Worm (Caenorhabditis elegans) whole organism, young adult: ENCODE results near the gene F26F12.5.

Source experiments
- C06A6.2 ChIP-seq: fragments of 200-800 bp; sonication (Bioruptor generic); conservative IDR thresholded peaks from 2 replicates; pipeline ENCODE4 v1.3.6; 2022; ENCODE audit warnings: missing genetic modification characterization, missing compliant biosample characterization
- D2030.7 ChIP-seq: fragments of 200-800 bp; sonication (Bioruptor generic); IDR thresholded peaks from 2 replicates; pipeline ENCODE4 v1.3.6; 2022; ENCODE audit warnings: missing genetic modification reagents, missing genetic modification characterization, missing compliant biosample characterization
- F10E7.11 ChIP-seq: sonication (generic microtip); optimal IDR thresholded peaks from 2 replicates; lab custom pipeline; 2017; ENCODE audit warnings: mild to moderate bottlenecking, missing genetic modification characterization, moderate library complexity, missing compliant biosample characterization
- F37B4.10 ChIP-seq: fragments of 200-800 bp; sonication (Bioruptor generic); IDR thresholded peaks from 2 replicates; pipeline ENCODE4 v1.3.6; 2022; ENCODE audit warnings: missing genetic modification characterization, missing compliant biosample characterization
- F55B11.4 ChIP-seq: sonication (generic microtip); optimal IDR thresholded peaks from 2 replicates; lab custom pipeline; 2016; ENCODE audit warnings: missing compliant biosample characterization, missing genetic modification characterization, borderline replicate concordance; ENCODE audit not compliant: insufficient read depth
- F57C9.4 ChIP-seq: sonication (generic microtip); optimal IDR thresholded peaks from 2 replicates; lab custom pipeline; 2017; ENCODE audit warnings: mild to moderate bottlenecking, missing genetic modification characterization, missing compliant biosample characterization
- K12H6.12 ChIP-seq: fragments of 200-800 bp; sonication (Bioruptor generic); optimal IDR thresholded peaks from 2 replicates; lab custom pipeline; 2018; ENCODE audit warnings: mild to moderate bottlenecking, missing genetic modification characterization, missing compliant biosample characterization
- T07F8.4 ChIP-seq: sonication (generic microtip); optimal IDR thresholded peaks from 2 replicates; lab custom pipeline; 2016; ENCODE audit warnings: mild to moderate bottlenecking, missing genetic modification characterization, moderate library complexity, missing compliant biosample characterization
- Y95B8A.8 ChIP-seq: fragments of 200-800 bp; sonication (Bioruptor generic); IDR thresholded peaks from 2 replicates; pipeline ENCODE4 v1.3.6; 2022; ENCODE audit warnings: missing genetic modification reagents, missing genetic modification characterization, missing compliant biosample characterization
- ZK185.1 ChIP-seq: sonication (generic microtip); optimal IDR thresholded peaks from 2 replicates; lab custom pipeline; 2016; ENCODE audit warnings: mild to moderate bottlenecking, missing genetic modification characterization, missing compliant biosample characterization; ENCODE audit not compliant: poor library complexity, severe bottlenecking
- ama-1 ChIP-seq, 3 experiments: fragments of 150-350 bp in 1 of 3; sonication (generic microtip) in 2 of 3; optimal IDR thresholded peaks; 2 replicates each; lab custom pipeline; 2014 to 2018; ENCODE audit warnings: missing biosample characterization in 2 of 3, missing genetic modification characterization in 2 of 3, missing genetic modification reagents in 2 of 3
- atf-7 ChIP-seq: sonication (generic microtip); optimal IDR thresholded peaks from 2 replicates; lab custom pipeline; 2017; ENCODE audit warnings: mild to moderate bottlenecking, missing genetic modification characterization, missing compliant biosample characterization
- attf-5 ChIP-seq: fragments of 200-800 bp; sonication (Bioruptor generic); optimal IDR thresholded peaks from 2 replicates; lab custom pipeline; 2018; ENCODE audit warnings: mild to moderate bottlenecking, missing genetic modification characterization, missing compliant biosample characterization
- bed-1 ChIP-seq: fragments of 200-800 bp; sonication (Bioruptor generic); IDR thresholded peaks from 2 replicates; pipeline ENCODE4 v1.3.6; 2022; ENCODE audit warnings: missing genetic modification reagents, missing genetic modification characterization, missing compliant biosample characterization
- cebp-1 ChIP-seq, 2 experiments: fragments of 200-800 bp in 1 of 2; sonication (Bioruptor generic) in 1 of 2; sonication (generic microtip) in 1 of 2; IDR thresholded peaks in 1 of 2; optimal IDR thresholded peaks in 1 of 2; 2 replicates each; pipeline versions ENCODE4 v1.3.6 to Lab custom; 2017 to 2022; ENCODE audit warnings: missing compliant biosample characterization in 2 of 2, missing genetic modification characterization in 2 of 2, mild to moderate bottlenecking in 1 of 2, missing genetic modification reagents in 1 of 2, moderate library complexity in 1 of 2
- cebp-2 ChIP-seq: fragments of 200-800 bp; sonication (Bioruptor generic); IDR thresholded peaks from 2 replicates; pipeline ENCODE4 v1.3.6; 2022; ENCODE audit warnings: missing genetic modification characterization, missing compliant biosample characterization
- ceh-40 ChIP-seq: fragments of 200-800 bp; sonication (Bioruptor generic); IDR thresholded peaks from 2 replicates; pipeline ENCODE4 v1.3.6; 2022; ENCODE audit warnings: missing genetic modification characterization, missing compliant biosample characterization
- chd-7 ChIP-seq: sonication (generic microtip); optimal IDR thresholded peaks from 2 replicates; lab custom pipeline; 2016; ENCODE audit warnings: mild to moderate bottlenecking, missing genetic modification characterization, moderate library complexity, missing compliant biosample characterization
- ets-4 ChIP-seq: fragments of 200-800 bp; sonication (Bioruptor generic); optimal IDR thresholded peaks from 2 replicates; lab custom pipeline; 2018; ENCODE audit warnings: mild to moderate bottlenecking, missing genetic modification characterization, missing compliant biosample characterization
- fkh-3 ChIP-seq: sonication (generic microtip); optimal IDR thresholded peaks from 2 replicates; lab custom pipeline; 2016; ENCODE audit warnings: mild to moderate bottlenecking, missing genetic modification characterization, missing compliant biosample characterization
- hsf-1 ChIP-seq: fragments of 200-800 bp; sonication (Bioruptor generic); IDR thresholded peaks from 2 replicates; pipeline ENCODE4 v1.3.6; 2022; ENCODE audit warnings: missing genetic modification reagents, missing genetic modification characterization, missing compliant biosample characterization
- lin-40 ChIP-seq: sonication (generic microtip); optimal IDR thresholded peaks from 2 replicates; lab custom pipeline; 2016; ENCODE audit warnings: missing genetic modification characterization, mild to moderate bottlenecking, missing compliant biosample characterization, missing genotype, missing genetic modification reagents
- madf-6 ChIP-seq: fragments of 200-800 bp; sonication (Bioruptor generic); IDR thresholded peaks from 2 replicates; pipeline ENCODE4 v1.3.6; 2022; ENCODE audit warnings: missing genetic modification reagents, missing genetic modification characterization, missing compliant biosample characterization
- mel-28 ChIP-seq: sonication (generic microtip); optimal IDR thresholded peaks from 2 replicates; lab custom pipeline; 2016; ENCODE audit warnings: borderline replicate concordance, mild to moderate bottlenecking, missing genetic modification characterization, missing compliant biosample characterization
- pha-4 ChIP-seq: fragments of 150-350 bp; sonication (generic microtip); optimal IDR thresholded peaks from 2 replicates; lab custom pipeline; 2014; ENCODE audit warnings: missing biosample characterization, missing genetic modification reagents, missing genetic modification characterization
- repo-1 ChIP-seq: sonication (generic microtip); optimal IDR thresholded peaks from 2 replicates; lab custom pipeline; 2017; ENCODE audit warnings: mild to moderate bottlenecking, missing genetic modification characterization, missing compliant biosample characterization
- snpc-1.1 ChIP-seq: sonication (generic microtip); optimal IDR thresholded peaks from 2 replicates; lab custom pipeline; 2017; ENCODE audit warnings: missing genetic modification characterization, mild to moderate bottlenecking, missing compliant biosample characterization, antibody characterized with exemption, moderate library complexity, missing genotype, missing genetic modification reagents; ENCODE audit not compliant: insufficient read depth
- snpc-3.4 ChIP-seq: sonication (generic microtip); optimal IDR thresholded peaks from 2 replicates; lab custom pipeline; 2017; ENCODE audit warnings: missing genetic modification characterization, mild to moderate bottlenecking, missing compliant biosample characterization, antibody characterized with exemption, moderate library complexity, missing genotype, missing genetic modification reagents
- tbp1 ChIP-seq: fragments of 200-800 bp; sonication (Bioruptor generic); optimal IDR thresholded peaks from 2 replicates; lab custom pipeline; 2018; ENCODE audit warnings: mild to moderate bottlenecking, missing genetic modification characterization, missing compliant biosample characterization
- xnd-1 ChIP-seq: sonication (generic microtip); optimal IDR thresholded peaks from 2 replicates; lab custom pipeline; 2016; ENCODE audit warnings: missing genotype, missing genetic modification reagents, missing genetic modification characterization, missing compliant biosample characterization
- ztf-22 ChIP-seq: fragments of 200-800 bp; sonication (Bioruptor generic); optimal IDR thresholded peaks from 2 replicates; lab custom pipeline; 2018; ENCODE audit warnings: mild to moderate bottlenecking, missing genetic modification characterization, moderate library complexity, missing compliant biosample characterization
- ztf-28 ChIP-seq: fragments of 200-800 bp; sonication (Bioruptor generic); IDR thresholded peaks from 2 replicates; pipeline ENCODE4 v1.3.6; 2022; ENCODE audit warnings: missing genetic modification reagents, missing genetic modification characterization, missing compliant biosample characterization

Gene F26F12.5

DNA sequence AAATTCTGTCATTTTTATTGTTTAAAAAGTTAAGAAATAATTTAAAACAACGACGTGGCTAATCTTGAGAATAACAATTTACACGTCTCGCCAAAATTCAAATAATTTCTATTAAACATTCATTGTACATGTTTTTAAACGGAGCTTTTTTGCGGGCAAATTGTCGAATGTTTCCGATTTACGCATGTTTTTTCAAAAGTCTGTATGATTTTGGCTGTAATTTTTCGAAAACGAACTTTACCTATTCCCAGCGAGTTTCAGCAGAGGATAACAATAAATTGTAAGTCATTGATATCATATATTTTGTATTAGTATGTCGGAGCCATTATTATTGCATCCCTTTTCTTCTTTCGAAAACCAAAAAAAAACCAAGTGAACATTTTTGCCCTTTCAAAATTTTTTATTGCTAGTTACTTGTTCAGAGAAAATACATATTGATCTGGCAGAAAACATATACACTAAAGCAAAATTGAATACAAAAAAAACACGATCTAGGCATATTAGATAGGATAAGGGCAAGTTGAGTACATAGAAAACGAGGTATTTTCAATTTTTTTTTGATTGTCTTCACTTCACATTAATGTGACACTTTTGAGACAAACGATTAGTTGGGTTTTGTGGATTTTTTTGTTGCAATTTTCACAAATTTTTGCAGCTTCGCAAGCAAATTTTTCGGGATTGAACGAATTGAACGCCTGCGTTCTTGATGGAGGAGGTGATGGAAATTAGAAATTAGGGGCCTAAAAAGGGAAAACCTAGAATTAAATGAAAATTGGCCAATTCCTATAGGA, 26.2 kb downstream of the F26F12.5 start, which contains the start of gene F26F12.2:
Gene F26F12.2, minus strand, starts transcription at position 38 of the 791 bp plus-strand sequence.
- TF ChIP-seq cebp-2 (0 out of 2 replicates have a peak, but pooled peaks have one; percentile 41), ztf-28 (GFP tag; lab: Robert Waterston, UW) (peak; percentile 10; the same call in 1 of the 2 replicates), madf-6 (GFP tag; lab: Robert Waterston, UW) (0 out of 2 replicates have a peak, but pooled peaks have one; percentile 4), lin-40 (tag; lab: Kevin White, UChicago) (peak; percentile 50), mel-28 (tag; lab: Kevin White, UChicago) (peak; percentile 77), hsf-1 (GFP tag; lab: Robert Waterston, UW) (peak; percentile 8; the same call in 1 of the 2 replicates), ama-1 (optimal IDR thresholded peaks at IDR 0.05; lab: Kevin White, UChicago) (peak; percentile 47), ama-1 (GFP tag; optimal IDR thresholded peaks at IDR 0.05; lab: Kevin White, UChicago) (no peak), F10E7.11 (tag; lab: Kevin White, UChicago) (no peak), Y95B8A.8 (0 out of 2 replicates have a peak, but pooled peaks have one; percentile 56), tbp1 (GFP tag; lab: Kevin White, UChicago) (no peak), cebp-1 (GFP tag; IDR thresholded peaks at IDR 0.05; lab: Robert Waterston, UW) (no peak; the same call in none of the 2 replicates), cebp-1 (tag; optimal IDR thresholded peaks at IDR 0.05; lab: Kevin White, UChicago) (peak; percentile 69), chd-7 (tag; lab: Kevin White, UChicago) (peak; percentile 25), ceh-40 (GFP tag; lab: Robert Waterston, UW) (no peak), atf-7 (tag; lab: Kevin White, UChicago) (peak; percentile 19), ets-4 (GFP tag; lab: Kevin White, UChicago) (no peak), T07F8.4 (tag; lab: Kevin White, UChicago) (no peak), fkh-3 (peak; percentile 26), F57C9.4 (tag; lab: Kevin White, UChicago) (peak; percentile 46), F55B11.4 (no peak), attf-5 (GFP tag; lab: Kevin White, UChicago) (peak; percentile 43), pha-4 (tag; lab: Kevin White, UChicago) (no peak), F37B4.10 (GFP tag; lab: Robert Waterston, UW) (0 out of 2 replicates have a peak, but pooled peaks have one; percentile 43), snpc-3.4 (no peak), repo-1 (tag; lab: Kevin White, UChicago) (peak; percentile 48), bed-1 (GFP tag; lab: Robert Waterston, UW) (no peak), ZK185.1 (tag; lab: Kevin White, UChicago) (peak; percentile 75), snpc-1.1 (tag; lab: Kevin White, UChicago) (no peak)

ce11 chrV:5836616-5836982, 28.4 kb downstream of the F26F12.5 start, which contains the start of gene col-140:
Gene col-140, minus strand, starts transcription at chrV:5836834.
- TF ChIP-seq lin-40 (tag; lab: Kevin White, UChicago), result peak; percentile 51
- no peak for TF ChIP-seq xnd-1 (tag; lab: Kevin White, UChicago)
- TF ChIP-seq C06A6.2 (GFP tag; lab: Robert Waterston, UW), result no peak
- TF ChIP-seq ztf-22, result no peak
- TF ChIP-seq K12H6.12 (tag; lab: Kevin White, UChicago), result no peak
- TF ChIP-seq D2030.7 (GFP tag; lab: Robert Waterston, UW), result no peak
